Worm (Caenorhabditis elegans) whole organism, young adult: ENCODE measurements around the gene C23H3.9.

Source experiments
- B0336.3 ChIP-seq: fragments of 200-800 bp; sonication (Bioruptor generic); IDR thresholded peaks from 2 replicates; pipeline ENCODE4 v1.3.6; 2022; ENCODE audit warnings: missing genetic modification characterization, missing compliant biosample characterization
- F10E7.11 ChIP-seq: sonication (generic microtip); optimal IDR thresholded peaks from 2 replicates; lab custom pipeline; 2017; ENCODE audit warnings: mild to moderate bottlenecking, missing genetic modification characterization, moderate library complexity, missing compliant biosample characterization
- F23B12.7 ChIP-seq: sonication (generic microtip); optimal IDR thresholded peaks from 2 replicates; lab custom pipeline; 2017; ENCODE audit warnings: missing genetic modification characterization, mild to moderate bottlenecking, missing compliant biosample characterization, antibody characterized with exemption, moderate library complexity; ENCODE audit not compliant: insufficient read depth
- F52B5.7 ChIP-seq: sonication (generic microtip); optimal IDR thresholded peaks from 2 replicates; lab custom pipeline; 2016; ENCODE audit warnings: mild to moderate bottlenecking, missing genetic modification characterization, missing compliant biosample characterization
- K12H6.12 ChIP-seq: fragments of 200-800 bp; sonication (Bioruptor generic); optimal IDR thresholded peaks from 2 replicates; lab custom pipeline; 2018; ENCODE audit warnings: mild to moderate bottlenecking, missing genetic modification characterization, missing compliant biosample characterization
- T26A5.8 ChIP-seq: sonication (generic microtip); optimal IDR thresholded peaks from 2 replicates; lab custom pipeline; 2016; ENCODE audit warnings: missing genetic modification characterization, missing compliant biosample characterization
- Y95B8A.8 ChIP-seq: fragments of 200-800 bp; sonication (Bioruptor generic); IDR thresholded peaks from 2 replicates; pipeline ENCODE4 v1.3.6; 2022; ENCODE audit warnings: missing genetic modification reagents, missing genetic modification characterization, missing compliant biosample characterization
- ZK185.1 ChIP-seq: sonication (generic microtip); optimal IDR thresholded peaks from 2 replicates; lab custom pipeline; 2016; ENCODE audit warnings: mild to moderate bottlenecking, missing genetic modification characterization, missing compliant biosample characterization; ENCODE audit not compliant: poor library complexity, severe bottlenecking
- akir-1 ChIP-seq: fragments of 200-800 bp; sonication (Bioruptor generic); optimal IDR thresholded peaks from 2 replicates; lab custom pipeline; 2018; ENCODE audit warnings: mild to moderate bottlenecking, missing genetic modification characterization, moderate library complexity, missing compliant biosample characterization
- ccch-3 ChIP-seq: fragments of 200-800 bp; sonication (Bioruptor generic); optimal IDR thresholded peaks from 2 replicates; lab custom pipeline; 2018; ENCODE audit warnings: mild to moderate bottlenecking, missing genetic modification characterization, missing compliant biosample characterization
- cebp-2 ChIP-seq: fragments of 200-800 bp; sonication (Bioruptor generic); IDR thresholded peaks from 2 replicates; pipeline ENCODE4 v1.3.6; 2022; ENCODE audit warnings: missing genetic modification characterization, missing compliant biosample characterization
- ceh-100 ChIP-seq: fragments of 200-800 bp; sonication (Bioruptor generic); IDR thresholded peaks from 2 replicates; pipeline ENCODE4 v1.3.6; 2022; ENCODE audit warnings: missing genetic modification reagents, missing genetic modification characterization, missing compliant biosample characterization
- ceh-40 ChIP-seq: fragments of 200-800 bp; sonication (Bioruptor generic); IDR thresholded peaks from 2 replicates; pipeline ENCODE4 v1.3.6; 2022; ENCODE audit warnings: missing genetic modification characterization, missing compliant biosample characterization
- dox-1 ChIP-seq: fragments of 200-800 bp; sonication (Bioruptor generic); IDR thresholded peaks from 2 replicates; pipeline ENCODE4 v1.3.6; 2022; ENCODE audit warnings: missing genetic modification reagents, missing genetic modification characterization, missing compliant biosample characterization
- egrh-3 ChIP-seq: fragments of 200-800 bp; sonication (Bioruptor generic); IDR thresholded peaks from 2 replicates; pipeline ENCODE4 v1.3.6; 2022; ENCODE audit warnings: missing genetic modification reagents, missing genetic modification characterization, missing compliant biosample characterization
- ekl-4 ChIP-seq: fragments of 200-800 bp; sonication (Bioruptor generic); IDR thresholded peaks from 2 replicates; pipeline ENCODE4 v1.3.6; 2022; ENCODE audit warnings: missing genetic modification reagents, missing genetic modification characterization, missing compliant biosample characterization
- hlh-26 ChIP-seq: fragments of 200-800 bp; sonication (Bioruptor generic); conservative IDR thresholded peaks from 2 replicates; pipeline ENCODE4 v1.3.6; 2022; ENCODE audit warnings: missing genetic modification reagents, missing genetic modification characterization, missing compliant biosample characterization
- hsf-1 ChIP-seq: fragments of 200-800 bp; sonication (Bioruptor generic); IDR thresholded peaks from 2 replicates; pipeline ENCODE4 v1.3.6; 2022; ENCODE audit warnings: missing genetic modification reagents, missing genetic modification characterization, missing compliant biosample characterization
- lin-35 ChIP-seq, 3 experiments: fragments of 150-350 bp in 2 of 3; sonication (generic microtip) in 1 of 3; optimal IDR thresholded peaks; 2 replicates each; lab custom pipeline; 2014 to 2018; ENCODE audit warnings: missing biosample characterization in 3 of 3, missing genetic modification characterization in 3 of 3, missing genetic modification reagents in 3 of 3
- lin-54 ChIP-seq: fragments of 200-800 bp; sonication (Bioruptor generic); optimal IDR thresholded peaks from 2 replicates; lab custom pipeline; 2018; ENCODE audit warnings: mild to moderate bottlenecking, missing genetic modification characterization, missing compliant biosample characterization
- lsl-1 ChIP-seq: fragments of 200-800 bp; sonication (Bioruptor generic); optimal IDR thresholded peaks from 2 replicates; lab custom pipeline; 2018; ENCODE audit warnings: mild to moderate bottlenecking, missing genetic modification characterization, moderate library complexity, missing compliant biosample characterization
- lsy-27 ChIP-seq: sonication (generic microtip); optimal IDR thresholded peaks from 2 replicates; lab custom pipeline; 2017; ENCODE audit warnings: missing genetic modification characterization, mild to moderate bottlenecking, missing compliant biosample characterization, antibody characterized with exemption, missing genotype, borderline replicate concordance; ENCODE audit not compliant: insufficient read depth
- madf-6 ChIP-seq: fragments of 200-800 bp; sonication (Bioruptor generic); IDR thresholded peaks from 2 replicates; pipeline ENCODE4 v1.3.6; 2022; ENCODE audit warnings: missing genetic modification reagents, missing genetic modification characterization, missing compliant biosample characterization
- madf-8 ChIP-seq: fragments of 200-800 bp; sonication (Bioruptor generic); conservative IDR thresholded peaks from 2 replicates; pipeline ENCODE4 v1.3.6; 2022; ENCODE audit warnings: missing genetic modification reagents, missing genetic modification characterization, missing compliant biosample characterization
- mcd-1 ChIP-seq: fragments of 200-800 bp; sonication (Bioruptor generic); IDR thresholded peaks from 2 replicates; pipeline ENCODE4 v1.3.6; 2022; ENCODE audit warnings: missing genetic modification reagents, missing genetic modification characterization, missing compliant biosample characterization
- mes-4 ChIP-seq: sonication (generic microtip); optimal IDR thresholded peaks from 2 replicates; lab custom pipeline; 2016; ENCODE audit warnings: missing genotype, missing genetic modification characterization, missing compliant biosample characterization
- mxl-1 ChIP-seq: sonication (generic microtip); optimal IDR thresholded peaks from 2 replicates; lab custom pipeline; 2016; ENCODE audit warnings: missing genetic modification characterization, missing compliant biosample characterization
- nfya-1 ChIP-seq: sonication (generic microtip); optimal IDR thresholded peaks from 2 replicates; lab custom pipeline; 2017; ENCODE audit warnings: antibody characterized with exemption, missing compliant biosample characterization, missing genetic modification characterization, borderline replicate concordance; ENCODE audit not compliant: insufficient read depth
- nfya-2 ChIP-seq: fragments of 200-800 bp; sonication (Bioruptor generic); IDR thresholded peaks from 2 replicates; pipeline ENCODE4 v1.3.6; 2022; ENCODE audit warnings: missing genetic modification reagents, missing genetic modification characterization, missing compliant biosample characterization
- pha-4 ChIP-seq: fragments of 150-350 bp; sonication (generic microtip); optimal IDR thresholded peaks from 2 replicates; lab custom pipeline; 2014; ENCODE audit warnings: missing biosample characterization, missing genetic modification reagents, missing genetic modification characterization
- snpc-1.3 ChIP-seq: sonication (generic microtip); optimal IDR thresholded peaks from 2 replicates; lab custom pipeline; 2017; ENCODE audit warnings: missing genetic modification characterization, mild to moderate bottlenecking, missing compliant biosample characterization, antibody characterized with exemption, moderate library complexity, missing genotype, missing genetic modification reagents; ENCODE audit not compliant: insufficient read depth
- snpc-4 ChIP-seq, 5 experiments: fragments of 150-350 bp in 1 of 5; sonication (generic microtip) in 4 of 5; optimal IDR thresholded peaks; 2 replicates each; lab custom pipeline; 2014 to 2018; ENCODE audit warnings: missing genetic modification characterization in 5 of 5, missing biosample characterization in 3 of 5, antibody characterized with exemption in 2 of 5, mild to moderate bottlenecking in 2 of 5, missing compliant biosample characterization in 2 of 5, missing genotype in 2 of 5, moderate library complexity in 2 of 5, missing genetic modification reagents in 1 of 5
- somi-1 ChIP-seq: fragments of 200-800 bp; sonication (Bioruptor generic); optimal IDR thresholded peaks from 2 replicates; lab custom pipeline; 2018; ENCODE audit warnings: mild to moderate bottlenecking, missing genetic modification characterization, missing compliant biosample characterization
- zfh-2 ChIP-seq: fragments of 200-800 bp; sonication (Bioruptor generic); conservative IDR thresholded peaks from 2 replicates; pipeline ENCODE4 v1.3.6; 2022; ENCODE audit warnings: missing genetic modification reagents, missing genetic modification characterization, missing compliant biosample characterization
- ztf-22 ChIP-seq: fragments of 200-800 bp; sonication (Bioruptor generic); optimal IDR thresholded peaks from 2 replicates; lab custom pipeline; 2018; ENCODE audit warnings: mild to moderate bottlenecking, missing genetic modification characterization, moderate library complexity, missing compliant biosample characterization

C23H3.9 gene

ce11 chrII:24559-24998 is 54.5 kb downstream of the C23H3.9 start, which contains the start of gene enee-1 (continued):
- TF ChIP-seq madf-8 (GFP tag; lab: Robert Waterston, UW): no peak
- no peak for TF ChIP-seq akir-1 (GFP tag; lab: Kevin White, UChicago)
- peak; percentile 81 for TF ChIP-seq mcd-1 (GFP tag; lab: Robert Waterston, UW)
- TF ChIP-seq B0336.3 (GFP tag; lab: Robert Waterston, UW): 0 out of 2 replicates have a peak, but pooled peaks have one; percentile 37
- no peak for TF ChIP-seq F10E7.11 (tag; lab: Kevin White, UChicago)
- TF ChIP-seq F52B5.7 (tag; lab: Kevin White, UChicago): no peak
- peak; percentile 39 for TF ChIP-seq K12H6.12
- TF ChIP-seq ekl-4 (GFP tag; lab: Robert Waterston, UW): 0 out of 2 replicates have a peak, but pooled peaks have one; percentile 51
- TF ChIP-seq ceh-40 (GFP tag; lab: Robert Waterston, UW): no peak
- TF ChIP-seq madf-6 (GFP tag; lab: Robert Waterston, UW): peak; percentile 11; the same call in 1 of the 2 replicates
- no peak for TF ChIP-seq hlh-26 (GFP tag; lab: Robert Waterston, UW)
- no peak for TF ChIP-seq mxl-1 (tag; lab: Kevin White, UChicago)
- TF ChIP-seq cebp-2 (GFP tag; lab: Robert Waterston, UW): no peak
- TF ChIP-seq, all 124 proteins: peak for 34

ce11 chrII:23739-24138 is 55.3 kb downstream of the C23H3.9 start:
- TF ChIP-seq hsf-1 (GFP tag; lab: Robert Waterston, UW) (0 out of 2 replicates have a peak, but pooled peaks have one; percentile 13), lsy-27 (tag; lab: Kevin White, UChicago) (no peak), F23B12.7 (no peak), nfya-2 (GFP tag; lab: Robert Waterston, UW) (no peak), dox-1 (GFP tag; lab: Robert Waterston, UW) (0 out of 2 replicates have a peak, but pooled peaks have one; percentile 12), somi-1 (GFP tag; lab: Kevin White, UChicago) (no peak), zfh-2 (GFP tag; lab: Robert Waterston, UW) (peak; percentile 68)
- TF ChIP-seq, all 124 proteins: peak for 3

- TF ChIP-seq ztf-22 (GFP tag; lab: Kevin White, UChicago) (no peak), mxl-1 (tag; lab: Kevin White, UChicago) (no peak), lin-35 (GFP tag; optimal IDR thresholded peaks at IDR 0.05; lab: Kevin White, UChicago) (no peak), pha-4 (tag; lab: Kevin White, UChicago) (no peak), dox-1 (GFP tag; lab: Robert Waterston, UW) (no peak), egrh-3 (GFP tag; lab: Robert Waterston, UW) (no peak), snpc-1.3 (tag; lab: Kevin White, UChicago) (no peak), somi-1 (GFP tag; lab: Kevin White, UChicago) (no peak), Y95B8A.8 (GFP tag; lab: Robert Waterston, UW) (no peak), snpc-4 (GFP tag; optimal IDR thresholded peaks at IDR 0.05; lab: Kevin White, UChicago) (no peak), snpc-4 (tag; optimal IDR thresholded peaks at IDR 0.05; lab: Kevin White, UChicago) (no peak), ceh-100 (GFP tag; lab: Robert Waterston, UW) (no peak), lsl-1 (GFP tag; lab: Kevin White, UChicago) (no peak), ccch-3 (no peak)
Observed at ce11 chrII:23025-23424, 56.0 kb downstream of the C23H3.9 start, which contains the start of gene sqt-2. Gene sqt-2 (plus strand): TSS chrII:23325.

ce11 chrII:21953-22352 is 57.1 kb downstream of the C23H3.9 start:
- TF ChIP-seq mes-4 (tag; lab: Kevin White, UChicago): no peak
- TF ChIP-seq T26A5.8 (tag; lab: Kevin White, UChicago): no peak
- no peak for TF ChIP-seq egrh-3 (GFP tag; lab: Robert Waterston, UW)
- TF ChIP-seq ZK185.1: no peak
- TF ChIP-seq lin-54 (GFP tag; lab: Kevin White, UChicago): no peak
- no peak for TF ChIP-seq nfya-1 (tag; lab: Kevin White, UChicago)
